Worm (Caenorhabditis elegans) whole organism, mixed stage, embryonic: ENCODE results near the gene sde-2.

ENCODE experiments used
- M03D4.4 ChIP-seq: sonication (generic microtip); optimal IDR thresholded peaks from 2 replicates; lab custom pipeline; 2017; ENCODE audit warnings: mild to moderate bottlenecking, missing genetic modification characterization, missing compliant biosample characterization
- bed-3 ChIP-seq: fragments of 200-800 bp; sonication (Bioruptor generic); optimal IDR thresholded peaks from 3 replicates; lab custom pipeline; 2018; ENCODE audit warnings: mild to moderate bottlenecking, missing genetic modification characterization, moderate library complexity, missing compliant biosample characterization
- blmp-1 ChIP-seq: fragments of 150-350 bp; optimal IDR thresholded peaks from 2 replicates; lab custom pipeline; 2014; ENCODE audit warnings: missing biosample characterization, missing genetic modification characterization
- ceh-39 ChIP-seq: fragments of 150-350 bp; optimal IDR thresholded peaks from 2 replicates; lab custom pipeline; 2014; ENCODE audit warnings: missing biosample characterization, missing genetic modification characterization
- ceh-43 ChIP-seq: fragments of 200-800 bp; sonication (Bioruptor generic); optimal IDR thresholded peaks from 2 replicates; lab custom pipeline; 2018; ENCODE audit warnings: mild to moderate bottlenecking, missing genetic modification characterization, moderate library complexity, missing compliant biosample characterization
- ceh-83 ChIP-seq: fragments of 200-800 bp; sonication (Bioruptor generic); optimal IDR thresholded peaks from 2 replicates; lab custom pipeline; 2018; ENCODE audit warnings: mild to moderate bottlenecking, missing genetic modification characterization, missing compliant biosample characterization
- ces-1 ChIP-seq: fragments of 150-350 bp; optimal IDR thresholded peaks from 2 replicates; lab custom pipeline; 2014; ENCODE audit warnings: missing biosample characterization, missing genetic modification reagents, missing genetic modification characterization
- cnd-1 ChIP-seq: fragments of 200-800 bp; sonication (Bioruptor generic); optimal IDR thresholded peaks from 2 replicates; lab custom pipeline; 2018; ENCODE audit warnings: mild to moderate bottlenecking, missing genetic modification characterization, missing compliant biosample characterization
- drap-1 ChIP-seq: fragments of 200-800 bp; sonication (Bioruptor generic); optimal IDR thresholded peaks from 3 replicates; lab custom pipeline; 2018; ENCODE audit warnings: mild to moderate bottlenecking, missing genetic modification characterization, missing compliant biosample characterization
- elt-1 ChIP-seq: sonication (generic microtip); optimal IDR thresholded peaks from 2 replicates; lab custom pipeline; 2017; ENCODE audit warnings: missing genetic modification characterization, mild to moderate bottlenecking, missing compliant biosample characterization, antibody characterized with exemption, moderate library complexity, borderline replicate concordance; ENCODE audit not compliant: insufficient read depth
- elt-3 ChIP-seq: fragments of 150-350 bp; optimal IDR thresholded peaks from 2 replicates; lab custom pipeline; 2014; ENCODE audit warnings: missing biosample characterization, missing genetic modification characterization
- flh-1 ChIP-seq: fragments of 200-800 bp; sonication (Bioruptor generic); optimal IDR thresholded peaks from 2 replicates; lab custom pipeline; 2018; ENCODE audit warnings: mild to moderate bottlenecking, missing genetic modification characterization, moderate library complexity, missing compliant biosample characterization
- ham-2 ChIP-seq: fragments of 200-800 bp; sonication (Bioruptor generic); optimal IDR thresholded peaks from 2 replicates; lab custom pipeline; 2018; ENCODE audit warnings: mild to moderate bottlenecking, missing genetic modification characterization, missing compliant biosample characterization
- hlh-1 ChIP-seq: fragments of 150-350 bp; optimal IDR thresholded peaks from 2 replicates; lab custom pipeline; 2014; ENCODE audit warnings: missing biosample characterization, missing genetic modification reagents, missing genetic modification characterization
- lin-13 ChIP-seq: fragments of 150-350 bp; optimal IDR thresholded peaks from 2 replicates; lab custom pipeline; 2014; ENCODE audit warnings: missing biosample characterization, missing genetic modification characterization
- lin-32 ChIP-seq: fragments of 200-800 bp; sonication (Bioruptor generic); optimal IDR thresholded peaks from 2 replicates; lab custom pipeline; 2018; ENCODE audit warnings: mild to moderate bottlenecking, missing genetic modification characterization, missing compliant biosample characterization
- lsy-2 ChIP-seq: fragments of 150-350 bp; optimal IDR thresholded peaks from 2 replicates; lab custom pipeline; 2014; ENCODE audit warnings: missing biosample characterization, missing genetic modification characterization
- mab-5 ChIP-seq: fragments of 150-350 bp; optimal IDR thresholded peaks from 2 replicates; lab custom pipeline; 2014; ENCODE audit warnings: missing biosample characterization, missing genetic modification characterization
- mep-1 ChIP-seq: fragments of 150-350 bp; optimal IDR thresholded peaks from 2 replicates; lab custom pipeline; 2017; ENCODE audit warnings: missing biosample characterization, missing genetic modification reagents, missing genetic modification characterization, inconsistent platforms
- mls-2 ChIP-seq: sonication (generic microtip); optimal IDR thresholded peaks from 2 replicates; lab custom pipeline; 2016; ENCODE audit warnings: mild to moderate bottlenecking, missing genetic modification characterization, moderate library complexity, missing compliant biosample characterization
- nhr-12 ChIP-seq: fragments of 150-350 bp; optimal IDR thresholded peaks from 2 replicates; lab custom pipeline; 2014; ENCODE audit warnings: missing biosample characterization, missing genetic modification characterization
- nhr-2 ChIP-seq: fragments of 150-350 bp; optimal IDR thresholded peaks from 2 replicates; lab custom pipeline; 2014; ENCODE audit warnings: missing biosample characterization, missing genetic modification characterization
- nhr-237 ChIP-seq: fragments of 150-350 bp; optimal IDR thresholded peaks from 2 replicates; lab custom pipeline; 2014; ENCODE audit warnings: missing biosample characterization, missing genetic modification characterization
- nhr-28 ChIP-seq: fragments of 150-350 bp; optimal IDR thresholded peaks from 2 replicates; lab custom pipeline; 2014; ENCODE audit warnings: missing biosample characterization, missing genetic modification characterization
- nhr-76 ChIP-seq: sonication (generic microtip); optimal IDR thresholded peaks from 2 replicates; lab custom pipeline; 2017; ENCODE audit warnings: missing biosample characterization, missing genetic modification characterization
- pha-4 ChIP-seq: fragments of 150-350 bp; optimal IDR thresholded peaks from 2 replicates; lab custom pipeline; 2018; ENCODE audit warnings: missing biosample characterization, missing genetic modification reagents, missing genetic modification characterization
- sem-2 ChIP-seq: fragments of 200-800 bp; sonication (Bioruptor generic); optimal IDR thresholded peaks from 2 replicates; lab custom pipeline; 2018; ENCODE audit warnings: mild to moderate bottlenecking, missing genetic modification characterization, missing compliant biosample characterization
- snpc-4 ChIP-seq: fragments of 150-350 bp; optimal IDR thresholded peaks from 2 replicates; lab custom pipeline; 2014; ENCODE audit warnings: missing biosample characterization, missing genetic modification characterization
- sptf-1 ChIP-seq: sonication (generic microtip); optimal IDR thresholded peaks from 2 replicates; lab custom pipeline; 2017; ENCODE audit warnings: mild to moderate bottlenecking, missing genetic modification characterization, moderate library complexity, missing compliant biosample characterization
- tbx-8 ChIP-seq: fragments of 200-800 bp; sonication (Bioruptor generic); optimal IDR thresholded peaks from 2 replicates; lab custom pipeline; 2018; ENCODE audit warnings: mild to moderate bottlenecking, missing genetic modification characterization, moderate library complexity, missing compliant biosample characterization
- unc-120 ChIP-seq: sonication (generic microtip); optimal IDR thresholded peaks from 2 replicates; lab custom pipeline; 2017; ENCODE audit warnings: missing genetic modification characterization, missing compliant biosample characterization; ENCODE audit not compliant: poor library complexity, severe bottlenecking
- unc-39 ChIP-seq: fragments of 150-350 bp; optimal IDR thresholded peaks from 2 replicates; lab custom pipeline; 2014; ENCODE audit warnings: missing biosample characterization, missing genetic modification characterization
- unc-62 ChIP-seq: fragments of 150-350 bp; optimal IDR thresholded peaks from 2 replicates; lab custom pipeline; 2014; ENCODE audit warnings: missing biosample characterization, missing genetic modification reagents, missing genetic modification characterization
- zip-8 ChIP-seq: fragments of 150-350 bp; optimal IDR thresholded peaks from 2 replicates; lab custom pipeline; 2014; ENCODE audit warnings: missing biosample characterization, missing genetic modification characterization
- ztf-11 ChIP-seq: fragments of 150-350 bp; optimal IDR thresholded peaks from 2 replicates; lab custom pipeline; 2014; ENCODE audit warnings: missing biosample characterization, missing genetic modification characterization

Gene sde-2

DNA sequence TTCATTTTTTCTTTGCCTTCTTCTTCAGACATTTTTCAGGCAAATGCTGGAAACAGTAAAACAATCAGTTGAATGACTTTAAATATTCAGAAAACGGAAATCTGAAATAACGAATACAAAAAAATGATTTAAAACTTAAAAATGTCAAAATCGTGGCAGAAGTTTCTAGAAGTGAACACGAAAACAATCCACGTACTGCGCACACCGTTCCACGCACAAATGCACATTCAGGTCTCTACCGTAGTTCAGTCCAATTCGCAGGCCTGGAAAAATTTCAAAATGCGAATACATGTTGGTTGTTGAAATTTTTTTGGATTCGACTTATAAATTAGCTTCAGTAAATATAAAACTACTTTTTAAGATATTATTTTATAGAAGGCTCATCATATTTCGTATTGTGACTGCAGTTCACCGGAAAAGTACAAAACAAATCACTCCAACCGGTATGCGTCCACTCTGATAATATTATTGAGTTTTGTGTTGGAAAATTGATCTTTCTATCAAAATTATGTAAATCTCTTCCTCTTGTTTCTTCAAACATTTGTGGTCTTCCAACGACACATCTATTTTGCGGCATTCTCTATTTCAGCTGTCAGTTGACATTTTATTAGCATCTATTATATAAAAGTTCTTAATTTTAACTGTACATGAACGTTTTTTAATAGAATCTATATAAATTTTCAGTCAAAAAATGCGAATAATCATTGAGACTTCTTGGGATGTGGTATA is 44.7 kb downstream of the sde-2 start, which contains the start of the genes mip-2 and F58G11.4:
Gene mip-2 (minus strand): TSS at position 48 of the 729 bp plus-strand sequence.
Gene F58G11.4 (plus strand): TSS at position 679 of the 729 bp plus-strand sequence.
- TF ChIP-seq hlh-1 (no peak), nhr-76 (tag; lab: Kevin White, UChicago) (no peak), tbx-8 (no peak)

DNA sequence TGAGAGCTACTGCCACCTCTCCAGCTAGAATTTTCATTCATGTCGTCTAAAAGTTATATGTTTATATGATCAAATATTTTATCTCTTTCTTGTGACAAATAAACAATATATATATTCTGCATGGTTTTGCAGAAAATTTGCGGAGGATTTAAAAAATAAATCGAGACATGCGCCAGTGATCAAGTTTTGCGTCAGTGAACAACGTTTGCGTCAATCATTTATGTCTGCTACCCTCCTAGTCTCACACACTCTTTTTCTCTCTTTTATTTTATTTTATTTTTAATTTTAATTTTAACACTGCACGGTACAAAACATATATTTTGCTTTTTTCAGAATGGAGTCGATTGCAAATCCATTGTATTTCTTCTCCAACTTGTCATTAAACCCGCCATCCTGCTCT is 51.2 kb downstream of the sde-2 start, which contains the start of the genes tag-65 and ccz-1:
Gene tag-65 (minus strand): TSS at position 46 of the 400 bp plus-strand sequence.
Gene ccz-1 (plus strand): TSS at position 334 of the 400 bp plus-strand sequence.
- TF ChIP-seq mab-5 (tag; lab: Kevin White, UChicago): peak; percentile 22
- no peak for TF ChIP-seq lin-32 (GFP tag; lab: Kevin White, UChicago)
- TF ChIP-seq ceh-83 (GFP tag; lab: Kevin White, UChicago): peak; percentile 34
- TF ChIP-seq elt-3 (tag; lab: Kevin White, UChicago): no peak
- TF ChIP-seq tbx-8: no peak
- TF ChIP-seq nhr-76 (tag; lab: Kevin White, UChicago): no peak
- TF ChIP-seq M03D4.4 (tag; lab: Kevin White, UChicago): no peak
- no peak for TF ChIP-seq unc-120
- no peak for TF ChIP-seq sem-2
- no peak for TF ChIP-seq bed-3 (GFP tag; lab: Kevin White, UChicago)
- no peak for TF ChIP-seq cnd-1
- TF ChIP-seq mep-1 (tag; lab: Kevin White, UChicago): peak; percentile 74
- peak; percentile 60 for TF ChIP-seq unc-62
- TF ChIP-seq lin-13 (tag; lab: Kevin White, UChicago): peak; percentile 66
- peak; percentile 74 for TF ChIP-seq lsy-2
- no peak for TF ChIP-seq drap-1 (GFP tag; lab: Kevin White, UChicago)
- no peak for TF ChIP-seq nhr-12
- peak; percentile 90 for TF ChIP-seq pha-4 (tag; lab: Kevin White, UChicago)
- no peak for TF ChIP-seq ceh-43 (GFP tag; lab: Kevin White, UChicago)
- TF ChIP-seq ztf-11 (tag; lab: Kevin White, UChicago): no peak
- TF ChIP-seq snpc-4 (tag; lab: Kevin White, UChicago): no peak
- TF ChIP-seq blmp-1: no peak
- TF ChIP-seq elt-1 (tag; lab: Kevin White, UChicago): no peak
- peak; percentile 4 for TF ChIP-seq nhr-2
- no peak for TF ChIP-seq flh-1
- no peak for TF ChIP-seq ham-2 (GFP tag; lab: Kevin White, UChicago)
- TF ChIP-seq ceh-39 (tag; lab: Kevin White, UChicago): no peak
- TF ChIP-seq ces-1 (GFP tag; lab: Kevin White, UChicago): peak; percentile 85
- no peak for TF ChIP-seq unc-39 (tag; lab: Kevin White, UChicago)
- TF ChIP-seq mls-2 (tag; lab: Kevin White, UChicago): no peak
- TF ChIP-seq zip-8: no peak
- peak; percentile 36 for TF ChIP-seq hlh-1
- TF ChIP-seq nhr-237 (tag; lab: Kevin White, UChicago): peak; percentile 78
- TF ChIP-seq nhr-28 (tag; lab: Kevin White, UChicago): no peak
- peak; percentile 60 for TF ChIP-seq sptf-1 (tag; lab: Kevin White, UChicago)
